Worm (Caenorhabditis elegans) whole organism, L2 larva: Measurements from ENCODE around the gene scl-3.
A peak's percentile ranks its signal among the peaks of the same experiment; 100 is the strongest.

Experiments
- F13H6.1 ChIP-seq: sonication (generic microtip); optimal IDR thresholded peaks from 2 replicates; lab custom pipeline; 2016; ENCODE audit warnings: missing genetic modification characterization, missing compliant biosample characterization
- R02D3.7 ChIP-seq: fragments of 150-350 bp; optimal IDR thresholded peaks from 2 replicates; lab custom pipeline; 2014; ENCODE audit warnings: missing biosample characterization, missing genetic modification characterization
- alr-1 ChIP-seq: fragments of 150-350 bp; optimal IDR thresholded peaks from 2 replicates; lab custom pipeline; 2014; ENCODE audit warnings: missing biosample characterization, missing genetic modification characterization
- aly-2 ChIP-seq: fragments of 150-350 bp; optimal IDR thresholded peaks from 2 replicates; lab custom pipeline; 2014; ENCODE audit warnings: missing biosample characterization, missing genetic modification characterization
- blmp-1 ChIP-seq: sonication (generic microtip); optimal IDR thresholded peaks from 2 replicates; lab custom pipeline; 2017; ENCODE audit warnings: missing genetic modification characterization, mild to moderate bottlenecking, missing compliant biosample characterization, antibody characterized with exemption, moderate library complexity; ENCODE audit not compliant: insufficient read depth
- ceh-16 ChIP-seq: fragments of 150-350 bp; optimal IDR thresholded peaks from 2 replicates; lab custom pipeline; 2014; ENCODE audit warnings: missing biosample characterization, missing genetic modification characterization
- ceh-82 ChIP-seq: fragments of 150-350 bp; optimal IDR thresholded peaks from 2 replicates; lab custom pipeline; 2014; ENCODE audit warnings: missing biosample characterization, missing genetic modification characterization
- crh-2 ChIP-seq: sonication (generic microtip); optimal IDR thresholded peaks from 2 replicates; lab custom pipeline; 2017; ENCODE audit warnings: missing biosample characterization, missing genetic modification characterization
- elt-1 ChIP-seq: fragments of 150-350 bp; optimal IDR thresholded peaks from 2 replicates; lab custom pipeline; 2014; ENCODE audit warnings: missing biosample characterization, missing genetic modification characterization
- elt-3 ChIP-seq: sonication (generic microtip); optimal IDR thresholded peaks from 2 replicates; lab custom pipeline; 2017; ENCODE audit warnings: missing biosample characterization, missing genetic modification characterization
- fos-1 ChIP-seq: fragments of 150-350 bp; optimal IDR thresholded peaks from 2 replicates; lab custom pipeline; 2014; ENCODE audit warnings: missing biosample characterization, missing genetic modification characterization
- gmeb-1 ChIP-seq: fragments of 150-350 bp; optimal IDR thresholded peaks from 2 replicates; lab custom pipeline; 2014; ENCODE audit warnings: missing biosample characterization, missing genetic modification characterization
- lin-13 ChIP-seq: fragments of 150-350 bp; optimal IDR thresholded peaks from 2 replicates; lab custom pipeline; 2014; ENCODE audit warnings: missing biosample characterization, missing genetic modification reagents, missing genetic modification characterization
- lin-39 ChIP-seq: fragments of 150-350 bp; optimal IDR thresholded peaks from 2 replicates; lab custom pipeline; 2014; ENCODE audit warnings: missing biosample characterization, missing genetic modification reagents, missing genetic modification characterization
- lsy-2 ChIP-seq, 2 experiments: fragments of 150-350 bp in 1 of 2; sonication (generic microtip) in 1 of 2; optimal IDR thresholded peaks; 2 replicates each; lab custom pipeline; 2014 to 2017; ENCODE audit warnings: missing biosample characterization in 2 of 2, missing genetic modification characterization in 2 of 2
- mab-5 ChIP-seq: fragments of 150-350 bp; optimal IDR thresholded peaks from 2 replicates; lab custom pipeline; 2014; ENCODE audit warnings: missing biosample characterization, missing genetic modification characterization
- mdl-1 ChIP-seq, 2 experiments: fragments of 150-350 bp in 1 of 2; sonication (generic microtip) in 1 of 2; optimal IDR thresholded peaks; 2 replicates each; lab custom pipeline; 2017; ENCODE audit warnings: missing biosample characterization in 2 of 2, missing genetic modification characterization in 2 of 2
- nhr-10 ChIP-seq: sonication (generic microtip); optimal IDR thresholded peaks from 2 replicates; lab custom pipeline; 2017; ENCODE audit warnings: missing biosample characterization, missing genetic modification characterization
- nhr-11 ChIP-seq: fragments of 150-350 bp; optimal IDR thresholded peaks from 2 replicates; lab custom pipeline; 2014; ENCODE audit warnings: missing biosample characterization, missing genetic modification characterization
- nhr-12 ChIP-seq: fragments of 150-350 bp; optimal IDR thresholded peaks from 2 replicates; lab custom pipeline; 2014; ENCODE audit warnings: missing biosample characterization, missing genetic modification characterization
- nhr-129 ChIP-seq: fragments of 150-350 bp; optimal IDR thresholded peaks from 2 replicates; lab custom pipeline; 2014; ENCODE audit warnings: missing biosample characterization, missing genetic modification characterization
- nhr-21 ChIP-seq: fragments of 150-350 bp; optimal IDR thresholded peaks from 2 replicates; lab custom pipeline; 2014; ENCODE audit warnings: missing biosample characterization, missing genetic modification characterization
- nhr-237 ChIP-seq: fragments of 150-350 bp; optimal IDR thresholded peaks from 2 replicates; lab custom pipeline; 2014; ENCODE audit warnings: missing biosample characterization, missing genetic modification characterization
- peb-1 ChIP-seq: fragments of 150-350 bp; optimal IDR thresholded peaks from 2 replicates; lab custom pipeline; 2014; ENCODE audit warnings: missing biosample characterization, missing genetic modification characterization
- skn-1 ChIP-seq: sonication (generic microtip); optimal IDR thresholded peaks from 2 replicates; lab custom pipeline; 2017; ENCODE audit warnings: missing biosample characterization, missing genetic modification characterization
- sma-3 ChIP-seq: sonication (generic microtip); optimal IDR thresholded peaks from 2 replicates; lab custom pipeline; 2016; ENCODE audit warnings: missing genetic modification reagents, missing genetic modification characterization, missing compliant biosample characterization
- sma-9 ChIP-seq, 2 experiments: fragments of 150-350 bp in 1 of 2; sonication (generic microtip) in 1 of 2; optimal IDR thresholded peaks; 2 replicates each; lab custom pipeline; 2014 to 2016; ENCODE audit warnings: missing genetic modification characterization in 2 of 2, mild to moderate bottlenecking in 1 of 2, missing biosample characterization in 1 of 2, missing compliant biosample characterization in 1 of 2, missing genetic modification reagents in 1 of 2, moderate library complexity in 1 of 2
- snpc-4 ChIP-seq: fragments of 150-350 bp; optimal IDR thresholded peaks from 2 replicates; lab custom pipeline; 2014; ENCODE audit warnings: missing biosample characterization, missing genetic modification characterization
- unc-39 ChIP-seq: fragments of 150-350 bp; optimal IDR thresholded peaks from 2 replicates; lab custom pipeline; 2014; ENCODE audit warnings: missing biosample characterization, missing genetic modification characterization
- unc-55 ChIP-seq: fragments of 150-350 bp; sonication (generic microtip); optimal IDR thresholded peaks from 3 replicates; lab custom pipeline; 2014; ENCODE audit warnings: missing biosample characterization, missing genetic modification reagents, missing genetic modification characterization
- unc-62 ChIP-seq: fragments of 150-350 bp; optimal IDR thresholded peaks from 2 replicates; lab custom pipeline; 2014; ENCODE audit warnings: missing biosample characterization, missing genetic modification reagents, missing genetic modification characterization
- zag-1 ChIP-seq: fragments of 150-350 bp; optimal IDR thresholded peaks from 2 replicates; lab custom pipeline; 2014; ENCODE audit warnings: missing biosample characterization, missing genetic modification characterization
- ztf-1 ChIP-seq: fragments of 200-800 bp; sonication (Bioruptor generic); conservative IDR thresholded peaks from 2 replicates; pipeline ENCODE4 v1.3.6; 2022; ENCODE audit warnings: missing genetic modification characterization, missing compliant biosample characterization
- ztf-4 ChIP-seq: fragments of 150-350 bp; optimal IDR thresholded peaks from 2 replicates; lab custom pipeline; 2014; ENCODE audit warnings: missing biosample characterization, missing genetic modification characterization

Gene scl-3

DNA sequence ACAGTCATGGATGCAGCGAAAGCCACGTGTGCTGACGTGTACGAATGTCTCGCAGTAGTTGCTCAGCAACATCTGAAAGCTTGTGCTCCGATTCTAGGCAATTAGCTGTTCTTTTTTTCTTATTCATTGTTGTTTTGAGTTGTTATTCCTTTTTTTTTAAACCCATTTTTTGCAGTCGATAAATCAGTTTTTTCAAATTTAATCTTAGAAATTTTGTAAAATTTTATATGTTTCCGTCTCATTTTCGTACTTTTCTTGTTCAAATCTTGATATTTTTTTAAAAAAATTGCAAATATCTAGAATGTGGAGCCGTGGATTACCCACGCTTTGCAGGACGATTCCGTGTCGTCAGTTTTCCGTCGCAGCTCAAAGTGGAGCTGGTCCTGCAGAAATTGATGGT, 41.0 kb downstream of the scl-3 start, which contains the start of gene fask-1:
Gene fask-1, plus strand, starts transcription at position 301 of the 400 bp plus-strand sequence.
- TF ChIP-seq gmeb-1: no peak
- no peak for TF ChIP-seq lin-13 (GFP tag; lab: Kevin White, UChicago)
- TF ChIP-seq ceh-82 (tag; lab: Kevin White, UChicago): no peak
- no peak for TF ChIP-seq mab-5 (tag; lab: Kevin White, UChicago)
- no peak for TF ChIP-seq ceh-16 (tag; lab: Kevin White, UChicago)
- TF ChIP-seq zag-1 (tag; lab: Kevin White, UChicago): no peak
- no peak for TF ChIP-seq unc-62 (GFP tag; lab: Kevin White, UChicago)
- no peak for TF ChIP-seq nhr-11 (tag; lab: Kevin White, UChicago)

DNA sequence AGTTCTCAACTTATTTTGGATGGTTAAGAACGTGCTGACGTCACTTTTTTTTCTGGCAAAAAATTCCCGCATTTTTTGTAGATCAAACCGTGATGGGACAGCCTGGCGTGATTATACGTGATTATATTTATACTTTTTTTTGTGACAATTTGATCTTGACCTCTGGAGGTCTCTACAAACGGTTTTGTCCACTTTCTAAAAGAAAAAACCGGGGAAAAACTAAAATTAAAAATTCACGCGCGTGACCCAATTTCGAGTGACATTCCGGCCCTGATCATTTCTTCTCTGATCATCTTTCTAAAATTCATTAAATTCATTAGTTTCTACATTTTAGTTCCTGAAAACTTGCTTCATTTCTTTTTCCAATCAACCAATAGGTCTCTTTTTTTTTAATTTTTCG, 45.5 kb downstream of the scl-3 start, which contains the start of gene rde-11:
Gene rde-11, plus strand, starts transcription at position 301 of the 400 bp plus-strand sequence.
- TF ChIP-seq zag-1 (tag; lab: Kevin White, UChicago) (no peak), lin-39 (tag; lab: Kevin White, UChicago) (no peak), blmp-1 (no peak), gmeb-1 (no peak), F13H6.1 (no peak), peb-1 (tag; lab: Kevin White, UChicago) (no peak), skn-1 (tag; lab: Kevin White, UChicago) (no peak), lin-13 (GFP tag; lab: Kevin White, UChicago) (no peak), ztf-1 (GFP tag; lab: Robert Waterston, UW) (no peak), unc-39 (tag; lab: Kevin White, UChicago) (no peak)

DNA sequence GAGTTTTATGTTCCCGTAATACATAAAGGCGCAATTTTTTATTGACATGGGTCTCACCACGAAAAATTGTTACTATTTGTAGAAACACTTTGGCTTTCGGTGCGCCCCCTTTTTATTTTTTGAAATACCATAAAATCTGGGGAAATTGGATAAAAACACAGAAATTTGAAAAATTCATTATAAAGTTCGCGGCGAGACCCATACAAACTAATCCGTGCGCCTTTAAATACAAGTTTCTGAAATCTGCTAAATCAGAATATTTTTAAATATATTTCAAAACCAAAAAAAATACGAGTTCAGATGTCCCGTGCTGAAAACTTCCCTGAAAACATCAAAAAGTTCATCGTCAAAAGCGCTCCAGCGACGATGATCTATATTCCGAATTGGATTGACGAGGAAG, 48.0 kb downstream of the scl-3 start, which contains the start of gene B0564.2:
Gene B0564.2, plus strand, starts transcription at position 301 of the 400 bp plus-strand sequence.
- TF ChIP-seq crh-2 (tag; lab: Kevin White, UChicago) (no peak), nhr-11 (tag; lab: Kevin White, UChicago) (no peak), snpc-4 (tag; lab: Kevin White, UChicago) (no peak), blmp-1 (no peak), elt-3 (no peak), nhr-21 (no peak), mdl-1 (tag; optimal IDR thresholded peaks at IDR 0.05; lab: Kevin White, UChicago) (no peak), unc-62 (GFP tag; lab: Kevin White, UChicago) (no peak), mab-5 (tag; lab: Kevin White, UChicago) (no peak), nhr-10 (no peak), fos-1 (tag; lab: Kevin White, UChicago) (no peak), sma-9 (GFP tag; optimal IDR thresholded peaks at IDR 0.05; lab: Kevin White, UChicago) (no peak), sma-9 (tag; optimal IDR thresholded peaks at IDR 0.05; lab: Kevin White, UChicago) (no peak), peb-1 (tag; lab: Kevin White, UChicago) (no peak), ztf-4 (tag; lab: Kevin White, UChicago) (no peak), R02D3.7 (no peak)

DNA sequence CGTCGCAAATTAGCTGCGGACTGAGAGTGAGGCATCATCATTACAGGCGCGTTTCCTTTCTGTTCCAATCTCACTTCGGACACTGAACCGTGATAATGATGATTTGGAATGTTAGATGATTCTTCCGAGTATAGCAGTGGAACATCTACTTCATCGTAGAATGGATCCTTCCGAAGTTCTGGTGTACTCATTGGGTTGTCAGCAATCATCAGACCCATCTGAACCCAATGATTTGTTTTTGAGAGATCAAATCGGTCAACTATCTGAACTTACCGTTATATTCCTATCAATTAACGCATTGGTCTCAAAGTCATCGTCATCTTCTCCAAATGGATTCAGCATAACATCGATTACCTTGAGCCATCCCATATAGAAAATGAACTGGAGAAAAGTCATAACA, 49.0 kb downstream of the scl-3 start:
- no peak for TF ChIP-seq elt-1 (tag; lab: Kevin White, UChicago)
- no peak for TF ChIP-seq nhr-21
- TF ChIP-seq nhr-237 (tag; lab: Kevin White, UChicago): no peak
- no peak for TF ChIP-seq zag-1 (tag; lab: Kevin White, UChicago)
- no peak for TF ChIP-seq ztf-4 (tag; lab: Kevin White, UChicago)
- no peak for TF ChIP-seq lsy-2 (tag; optimal IDR thresholded peaks at IDR 0.05; lab: Kevin White, UChicago)
- TF ChIP-seq alr-1 (tag; lab: Kevin White, UChicago): no peak
- no peak for TF ChIP-seq fos-1 (tag; lab: Kevin White, UChicago)
- no peak for TF ChIP-seq aly-2 (tag; lab: Kevin White, UChicago)
- TF ChIP-seq mab-5 (tag; lab: Kevin White, UChicago): no peak
- TF ChIP-seq peb-1 (tag; lab: Kevin White, UChicago): no peak
- no peak for TF ChIP-seq unc-55 (GFP tag; lab: Kevin White, UChicago)
- no peak for TF ChIP-seq nhr-12 (tag; lab: Kevin White, UChicago)
- no peak for TF ChIP-seq skn-1 (tag; lab: Kevin White, UChicago)

DNA sequence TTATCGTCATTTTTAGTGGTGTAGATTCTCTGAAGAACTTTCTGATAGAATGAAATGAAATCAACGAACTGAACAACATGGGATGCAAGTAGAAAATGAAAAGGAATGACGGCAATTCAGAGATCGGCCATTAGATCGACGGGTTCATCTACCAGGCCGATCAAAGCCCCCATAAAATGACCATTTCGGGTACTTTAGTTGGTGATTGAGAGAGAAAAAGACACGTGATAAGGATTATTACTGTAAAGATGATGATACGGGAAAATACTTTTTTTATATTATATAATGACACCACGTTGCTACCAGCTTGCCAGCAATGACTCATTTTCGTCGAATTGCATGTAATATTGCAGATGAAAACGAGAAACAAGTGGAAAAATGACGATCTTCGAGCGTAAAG, 50.4 kb downstream of the scl-3 start, which contains the start of gene best-1:
Gene best-1, minus strand, starts transcription at position 29 of the 400 bp plus-strand sequence.
- TF ChIP-seq sma-9 (GFP tag; optimal IDR thresholded peaks at IDR 0.05; lab: Kevin White, UChicago) (peak; percentile 82), sma-9 (tag; optimal IDR thresholded peaks at IDR 0.05; lab: Kevin White, UChicago) (no peak), crh-2 (tag; lab: Kevin White, UChicago) (peak; percentile 26), nhr-237 (tag; lab: Kevin White, UChicago) (no peak), nhr-21 (peak; percentile 74), nhr-129 (peak; percentile 5), blmp-1 (peak; percentile 26), unc-55 (GFP tag; lab: Kevin White, UChicago) (no peak), sma-3 (peak; percentile 56)
- TF ChIP-seq, all 48 proteins: peak for 6
